Fruit fly (Drosophila melanogaster) whole organism: Measurements from ENCODE around the gene CG2278.

Experiments
- Dll ChIP-seq: fragments of >200 bp; optimal IDR thresholded peaks from 2 replicates; lab custom pipeline; 2017
- pan ChIP-seq: fragments of >200 bp; optimal IDR thresholded peaks from 2 replicates; lab custom pipeline; 2017
- usp ChIP-seq: fragments of >200 bp; optimal IDR thresholded peaks from 2 replicates; lab custom pipeline; 2017; ENCODE audit warnings: missing biosample characterization, missing genetic modification characterization, mixed read lengths

dm6 chrX:8176291-8177029, 6.4 kb upstream of the CG2278 start:
- TF ChIP-seq Dll (lab: Kevin White, UChicago) (no peak), pan (lab: Kevin White, UChicago) (no peak), usp (GFP tag; lab: Kevin White, UChicago) (no peak)
